Fruit fly (Drosophila melanogaster) whole organism, prepupa: ENCODE data around the gene CG31800.

Experiments
- Blimp-1 ChIP-seq: fragments of 200-800 bp; sonication (Bioruptor generic); optimal IDR thresholded peaks from 3 replicates; lab custom pipeline; 2017; ENCODE audit warnings: missing biosample characterization, missing genetic modification characterization, mild to moderate bottlenecking, moderate library complexity, missing genetic modification reagents
- CG10631 ChIP-seq: fragments of 200-800 bp; sonication (Bioruptor generic); optimal IDR thresholded peaks from 2 replicates; lab custom pipeline; 2016; ENCODE audit warnings: missing biosample characterization, missing genetic modification characterization
- CG10669 ChIP-seq: fragments of 200-800 bp; sonication (Bioruptor generic); optimal IDR thresholded peaks from 3 replicates; lab custom pipeline; 2018; ENCODE audit warnings: missing biosample characterization, mild to moderate bottlenecking, missing genetic modification characterization, moderate library complexity
- CG11294 ChIP-seq: fragments of 200-800 bp; sonication (Bioruptor generic); IDR thresholded peaks from 2 replicates; pipeline ENCODE4 v1.3.6; 2022; ENCODE audit warnings: missing biosample characterization, missing genetic modification characterization
- CG11762 ChIP-seq: fragments of 200-800 bp; sonication (Bioruptor generic); optimal IDR thresholded peaks from 3 replicates; lab custom pipeline; 2016; ENCODE audit warnings: missing biosample characterization, missing genetic modification characterization; ENCODE audit not compliant: insufficient read depth
- CG11902 ChIP-seq: fragments of 200-800 bp; sonication (Bioruptor generic); optimal IDR thresholded peaks from 3 replicates; lab custom pipeline; 2016; ENCODE audit warnings: missing biosample characterization, missing genetic modification characterization
- CG15336 ChIP-seq: fragments of 200-800 bp; sonication (Bioruptor generic); IDR thresholded peaks from 2 replicates; pipeline ENCODE4 v1.3.6; 2022; ENCODE audit warnings: missing biosample characterization, missing genetic modification characterization
- CG1621 ChIP-seq: fragments of 200-800 bp; sonication (Bioruptor generic); optimal IDR thresholded peaks from 3 replicates; lab custom pipeline; 2018; ENCODE audit warnings: missing biosample characterization, mild to moderate bottlenecking, missing genetic modification characterization
- CG16779 ChIP-seq: fragments of 200-800 bp; sonication (Bioruptor generic); optimal IDR thresholded peaks from 3 replicates; lab custom pipeline; 2017; ENCODE audit warnings: missing biosample characterization, mild to moderate bottlenecking, missing genetic modification characterization
- CG3032 ChIP-seq: fragments of 200-800 bp; optimal IDR thresholded peaks from 2 replicates; lab custom pipeline; 2019; ENCODE audit warnings: missing biosample characterization, mild to moderate bottlenecking, missing genetic modification characterization, moderate library complexity
- CG31627 ChIP-seq: fragments of 200-800 bp; sonication (Bioruptor generic); optimal IDR thresholded peaks from 3 replicates; lab custom pipeline; 2016; ENCODE audit warnings: missing biosample characterization, missing genetic modification characterization
- CG32006 ChIP-seq: fragments of 200-800 bp; sonication (Bioruptor generic); optimal IDR thresholded peaks from 3 replicates; lab custom pipeline; 2017; ENCODE audit warnings: missing biosample characterization, mild to moderate bottlenecking, missing genetic modification characterization
- CG4318 ChIP-seq: fragments of 200-800 bp; sonication (Bioruptor generic); optimal IDR thresholded peaks from 3 replicates; lab custom pipeline; 2017; ENCODE audit warnings: missing biosample characterization, mild to moderate bottlenecking, missing genetic modification characterization
- CG6163 ChIP-seq: fragments of 200-800 bp; sonication (Bioruptor generic); IDR thresholded peaks from 3 replicates; pipeline ENCODE4 v1.3.6; 2022; ENCODE audit warnings: missing biosample characterization, missing genetic modification characterization
- CG6792 ChIP-seq: fragments of 200-800 bp; sonication (Bioruptor generic); optimal IDR thresholded peaks from 3 replicates; lab custom pipeline; 2016; ENCODE audit warnings: missing biosample characterization, missing genetic modification characterization
- CG6808 ChIP-seq: fragments of 200-800 bp; sonication (Bioruptor generic); optimal IDR thresholded peaks from 3 replicates; lab custom pipeline; 2017; ENCODE audit warnings: missing biosample characterization, missing genetic modification characterization, mild to moderate bottlenecking, moderate library complexity, missing genetic modification reagents
- CG6854 ChIP-seq: fragments of 200-800 bp; sonication (Bioruptor generic); optimal IDR thresholded peaks from 2 replicates; lab custom pipeline; 2017; ENCODE audit warnings: missing biosample characterization, mild to moderate bottlenecking, missing genetic modification characterization
- CG7368 ChIP-seq: fragments of 200-800 bp; sonication (Bioruptor generic); optimal IDR thresholded peaks from 3 replicates; lab custom pipeline; 2016; ENCODE audit warnings: missing biosample characterization, missing genetic modification characterization
- CG8119 ChIP-seq: fragments of 200-800 bp; sonication (Bioruptor generic); IDR thresholded peaks from 3 replicates; pipeline ENCODE4 v1.3.6; 2022; ENCODE audit warnings: missing biosample characterization, missing genetic modification characterization
- CG8319 ChIP-seq: fragments of 200-800 bp; sonication (Bioruptor generic); optimal IDR thresholded peaks from 3 replicates; lab custom pipeline; 2016; ENCODE audit warnings: missing biosample characterization, missing genetic modification characterization
- CG8632 ChIP-seq: fragments of 200-800 bp; sonication (Bioruptor generic); optimal IDR thresholded peaks from 3 replicates; lab custom pipeline; 2016; ENCODE audit warnings: missing biosample characterization, missing genetic modification characterization
- Eip78C ChIP-seq: fragments of 200-800 bp; sonication (Bioruptor generic); peaks from one replicate; lab custom pipeline; 2016; ENCODE audit warnings: missing biosample characterization, missing genetic modification characterization
- Ets96B ChIP-seq: fragments of 200-800 bp; optimal IDR thresholded peaks from 2 replicates; lab custom pipeline; 2019; ENCODE audit warnings: missing biosample characterization, mild to moderate bottlenecking, missing genetic modification characterization, moderate library complexity
- Gug ChIP-seq: fragments of 200-800 bp; sonication (Bioruptor generic); IDR thresholded peaks from 2 replicates; pipeline ENCODE4 v1.3.6; 2022; ENCODE audit warnings: missing biosample characterization, missing genetic modification characterization
- Hr38 ChIP-seq: sonication (Bioruptor generic); optimal IDR thresholded peaks from 2 replicates; lab custom pipeline; 2016; ENCODE audit warnings: missing biosample characterization, missing genetic modification characterization
- Hr39 ChIP-seq: fragments of 200-800 bp; sonication (Bioruptor generic); optimal IDR thresholded peaks from 2 replicates; lab custom pipeline; 2016; ENCODE audit warnings: missing biosample characterization, missing genetic modification characterization
- Hr4 ChIP-seq: fragments of 200-800 bp; sonication (Bioruptor generic); optimal IDR thresholded peaks from 3 replicates; lab custom pipeline; 2016; ENCODE audit warnings: missing biosample characterization, missing genetic modification characterization
- Lpt ChIP-seq: fragments of 200-800 bp; sonication (Bioruptor generic); optimal IDR thresholded peaks from 3 replicates; lab custom pipeline; 2016; ENCODE audit warnings: missing biosample characterization, missing genetic modification characterization
- Met ChIP-seq: fragments of 200-800 bp; sonication (Bioruptor generic); optimal IDR thresholded peaks from 3 replicates; lab custom pipeline; 2016; ENCODE audit warnings: missing biosample characterization, missing genetic modification characterization
- OdsH ChIP-seq: fragments of 200-800 bp; sonication (Bioruptor generic); optimal IDR thresholded peaks from 3 replicates; lab custom pipeline; 2016; ENCODE audit warnings: missing biosample characterization, missing genetic modification characterization
- Smox ChIP-seq: fragments of 200-800 bp; sonication (Bioruptor generic); optimal IDR thresholded peaks from 3 replicates; lab custom pipeline; 2016; ENCODE audit warnings: missing biosample characterization, missing genetic modification characterization
- Sox102F ChIP-seq: fragments of 200-800 bp; sonication (Bioruptor generic); optimal IDR thresholded peaks from 2 replicates; lab custom pipeline; 2016; ENCODE audit warnings: missing biosample characterization, mild to moderate bottlenecking, missing genetic modification characterization
- Sox15 ChIP-seq: fragments of 200-800 bp; sonication (Bioruptor generic); optimal IDR thresholded peaks from 3 replicates; lab custom pipeline; 2016; ENCODE audit warnings: missing biosample characterization, missing genetic modification characterization
- achi ChIP-seq: fragments of 200-800 bp; sonication (Bioruptor generic); optimal IDR thresholded peaks from 3 replicates; lab custom pipeline; 2016; ENCODE audit warnings: missing biosample characterization, missing genetic modification characterization
- cyc ChIP-seq: fragments of 200-800 bp; sonication (Bioruptor generic); optimal IDR thresholded peaks from 3 replicates; lab custom pipeline; 2016; ENCODE audit warnings: missing biosample characterization, missing genetic modification characterization
- dsx ChIP-seq: fragments of 200-800 bp; optimal IDR thresholded peaks from 3 replicates; lab custom pipeline; 2019; ENCODE audit warnings: missing biosample characterization, mild to moderate bottlenecking, missing genetic modification characterization, moderate library complexity; ENCODE audit not compliant: poor library complexity, severe bottlenecking
- esn ChIP-seq: fragments of 200-800 bp; sonication (Bioruptor generic); optimal IDR thresholded peaks from 2 replicates; lab custom pipeline; 2016; ENCODE audit warnings: missing biosample characterization, mild to moderate bottlenecking, missing genetic modification characterization, moderate library complexity
- fd85E ChIP-seq: fragments of 200-800 bp; sonication (Bioruptor generic); optimal IDR thresholded peaks from 3 replicates; lab custom pipeline; 2016; ENCODE audit warnings: missing biosample characterization, missing genetic modification characterization
- fkh ChIP-seq: fragments of 200-800 bp; sonication (Bioruptor generic); optimal IDR thresholded peaks from 3 replicates; lab custom pipeline; 2017; ENCODE audit warnings: missing biosample characterization, mild to moderate bottlenecking, missing genetic modification characterization, moderate library complexity
- lz ChIP-seq: fragments of 200-800 bp; sonication (Bioruptor generic); optimal IDR thresholded peaks from 3 replicates; lab custom pipeline; 2016; ENCODE audit warnings: missing biosample characterization, missing genetic modification characterization
- net ChIP-seq: fragments of 200-800 bp; sonication (Bioruptor generic); optimal IDR thresholded peaks from 3 replicates; lab custom pipeline; 2016; ENCODE audit warnings: missing biosample characterization, missing genetic modification characterization
- pdm3 ChIP-seq: fragments of 200-800 bp; sonication (Bioruptor generic); optimal IDR thresholded peaks from 3 replicates; lab custom pipeline; 2016; ENCODE audit warnings: missing biosample characterization, missing genetic modification characterization
- spab ChIP-seq: fragments of 200-800 bp; sonication (Bioruptor generic); optimal IDR thresholded peaks from 2 replicates; lab custom pipeline; 2017; ENCODE audit warnings: missing biosample characterization, mild to moderate bottlenecking, missing genetic modification characterization, missing genetic modification reagents
- ss ChIP-seq, 2 experiments: fragments of 200-800 bp; sonication (Bioruptor generic); optimal IDR thresholded peaks; 2 replicates in 1 of 2; 3 replicates in 1 of 2; lab custom pipeline; 2017 to 2018; ENCODE audit warnings: mild to moderate bottlenecking in 2 of 2, missing biosample characterization in 2 of 2, missing genetic modification characterization in 2 of 2, moderate library complexity in 1 of 2
- svp ChIP-seq: fragments of 200-800 bp; sonication (Bioruptor generic); peaks from one replicate; lab custom pipeline; 2016; ENCODE audit warnings: missing biosample characterization, missing genetic modification characterization
- topi ChIP-seq: fragments of 200-800 bp; sonication (Bioruptor generic); optimal IDR thresholded peaks from 3 replicates; lab custom pipeline; 2016; ENCODE audit warnings: missing biosample characterization, missing genetic modification characterization
- vri ChIP-seq: fragments of 200-800 bp; sonication (Bioruptor generic); optimal IDR thresholded peaks from 3 replicates; lab custom pipeline; 2016; ENCODE audit warnings: missing biosample characterization, mild to moderate bottlenecking, missing genetic modification characterization

The CG31800 gene

dm6 chr2L:19053860-19054515, 19.6 kb upstream of the CG31800 start, which contains the start of gene CG10492 (continued):
- TF ChIP-seq CG8319 (GFP tag; lab: Kevin White, UChicago) (no peak), Hr39 (GFP tag; lab: Kevin White, UChicago) (no peak), Sox102F (GFP tag; lab: Kevin White, UChicago) (no peak), CG10631 (GFP tag; lab: Kevin White, UChicago) (no peak), CG16779 (tag; lab: Kevin White, UChicago) (no peak), CG6808 (GFP tag; lab: Kevin White, UChicago) (no peak), CG7368 (GFP tag; lab: Kevin White, UChicago) (no peak), esn (GFP tag; lab: Kevin White, UChicago) (no peak), fd85E (GFP tag; lab: Kevin White, UChicago) (no peak), Blimp-1 (GFP tag; lab: Kevin White, UChicago) (no peak), CG11902 (GFP tag; lab: Kevin White, UChicago) (no peak), CG3032 (tag; lab: Kevin White, UChicago) (no peak), CG8119 (peak; percentile 32; the same call in 1 of the 3 replicates), fkh (GFP tag; lab: Kevin White, UChicago) (no peak), CG4318 (no peak), CG32006 (no peak), pdm3 (GFP tag; lab: Kevin White, UChicago) (no peak), ss (GFP tag; optimal IDR thresholded peaks at IDR 0.05; lab: Kevin White, UChicago) (no peak), Hr4 (no peak), lz (GFP tag; lab: Kevin White, UChicago) (no peak), OdsH (no peak), Eip78C (GFP tag; lab: Kevin White, UChicago) (peak; percentile 48), spab (GFP tag; lab: Kevin White, UChicago) (no peak), Met (no peak), topi (GFP tag; lab: Kevin White, UChicago) (no peak), CG10669 (GFP tag; lab: Kevin White, UChicago) (no peak), Hr38 (GFP tag; lab: Kevin White, UChicago) (no peak), Ets96B (tag; lab: Kevin White, UChicago) (no peak), dsx (GFP tag; lab: Kevin White, UChicago) (no peak), CG1621 (tag; lab: Kevin White, UChicago) (peak; percentile 47), vri (GFP tag; lab: Kevin White, UChicago) (no peak), CG11294 (no peak), CG11762 (no peak), CG6854 (GFP tag; lab: Kevin White, UChicago) (peak; percentile 6)
- TF ChIP-seq, all 60 proteins: peak for 9

dm6 chr2L:19051534-19052100, 17.2 kb upstream of the CG31800 start, which contains the start of gene Rpn3:
Rpn3 (plus strand) TSS chr2L:19051790.
- TF ChIP-seq Sox15 (GFP tag; lab: Kevin White, UChicago) (peak; percentile 65), Gug (peak; percentile 77), CG7368 (GFP tag; lab: Kevin White, UChicago) (peak; percentile 77), CG16779 (tag; lab: Kevin White, UChicago) (no peak), CG6792 (peak; percentile 82), CG4318 (no peak), Ets96B (tag; lab: Kevin White, UChicago) (peak; percentile 83), Hr4 (no peak), CG8632 (GFP tag; lab: Kevin White, UChicago) (peak; percentile 80), CG15336 (peak; percentile 86), Lpt (peak; percentile 71), CG6808 (GFP tag; lab: Kevin White, UChicago) (no peak), net (GFP tag; lab: Kevin White, UChicago) (peak; percentile 75), CG11902 (GFP tag; lab: Kevin White, UChicago) (peak; percentile 56), spab (GFP tag; lab: Kevin White, UChicago) (no peak), Smox (no peak), Met (peak; percentile 88), CG31627 (GFP tag; lab: Kevin White, UChicago) (peak; percentile 86), vri (GFP tag; lab: Kevin White, UChicago) (no peak), Eip78C (GFP tag; lab: Kevin White, UChicago) (peak; percentile 90), esn (GFP tag; lab: Kevin White, UChicago) (peak; percentile 91), Blimp-1 (GFP tag; lab: Kevin White, UChicago) (no peak), Hr38 (GFP tag; lab: Kevin White, UChicago) (peak; percentile 26), dsx (GFP tag; lab: Kevin White, UChicago) (peak; percentile 85), svp (GFP tag; lab: Kevin White, UChicago) (no peak), CG6163 (GFP tag; lab: Robert Waterston, UW) (peak; percentile 92), achi (GFP tag; lab: Kevin White, UChicago) (peak; percentile 77), cyc (GFP tag; lab: Kevin White, UChicago) (peak; percentile 82), ss (GFP tag; optimal IDR thresholded peaks at IDR 0.05; lab: Kevin White, UChicago) (peak in 1 of 2 experiments; percentile 68)
